Fruit fly (Drosophila melanogaster): ENCODE results near the gene CG34282.

CG34282 gene

dm6 chr3R:18738705-18739434 is 43.8 kb downstream of the CG34282 start:
- TF ChIP-seq CTCF (optimal IDR thresholded peaks at IDR 0.05) (no peak), CG8478 (optimal IDR thresholded peaks at IDR 0.05) (no peak)

DNA sequence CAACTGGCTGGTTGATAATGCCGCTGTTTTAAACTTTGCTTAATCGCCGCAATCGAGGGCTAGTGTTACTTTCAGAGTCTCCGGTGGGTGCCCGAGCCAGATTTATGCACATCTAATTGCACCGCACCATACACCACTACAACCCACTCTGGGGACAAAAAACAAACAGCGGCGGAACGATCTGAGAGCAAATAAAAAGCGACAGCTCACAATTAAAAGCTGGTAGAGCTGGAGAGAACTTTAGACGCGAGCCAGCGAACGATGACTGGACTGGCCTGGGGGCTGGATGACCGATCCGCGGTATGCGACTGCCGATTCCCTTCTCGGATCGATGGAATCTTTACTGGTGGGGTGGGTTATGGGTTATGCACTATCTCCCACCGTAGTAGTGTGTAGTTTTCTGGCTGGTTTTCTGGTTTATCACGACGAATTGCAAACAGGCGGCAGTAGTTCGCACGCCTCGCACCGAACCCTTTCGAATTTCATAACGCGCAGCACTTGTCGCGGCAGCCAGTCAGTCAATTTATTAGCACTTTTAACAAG is 44.5 kb downstream of the CG34282 start:
- TF ChIP-seq CTCF (optimal IDR thresholded peaks at IDR 0.05) (no peak), CG8478 (optimal IDR thresholded peaks at IDR 0.05) (no peak)

dm6 chr3R:18739978-18740954 is 45.2 kb downstream of the CG34282 start:
- TF ChIP-seq CG8478 (optimal IDR thresholded peaks at IDR 0.05) (no peak), CTCF (optimal IDR thresholded peaks at IDR 0.05) (no peak)

DNA sequence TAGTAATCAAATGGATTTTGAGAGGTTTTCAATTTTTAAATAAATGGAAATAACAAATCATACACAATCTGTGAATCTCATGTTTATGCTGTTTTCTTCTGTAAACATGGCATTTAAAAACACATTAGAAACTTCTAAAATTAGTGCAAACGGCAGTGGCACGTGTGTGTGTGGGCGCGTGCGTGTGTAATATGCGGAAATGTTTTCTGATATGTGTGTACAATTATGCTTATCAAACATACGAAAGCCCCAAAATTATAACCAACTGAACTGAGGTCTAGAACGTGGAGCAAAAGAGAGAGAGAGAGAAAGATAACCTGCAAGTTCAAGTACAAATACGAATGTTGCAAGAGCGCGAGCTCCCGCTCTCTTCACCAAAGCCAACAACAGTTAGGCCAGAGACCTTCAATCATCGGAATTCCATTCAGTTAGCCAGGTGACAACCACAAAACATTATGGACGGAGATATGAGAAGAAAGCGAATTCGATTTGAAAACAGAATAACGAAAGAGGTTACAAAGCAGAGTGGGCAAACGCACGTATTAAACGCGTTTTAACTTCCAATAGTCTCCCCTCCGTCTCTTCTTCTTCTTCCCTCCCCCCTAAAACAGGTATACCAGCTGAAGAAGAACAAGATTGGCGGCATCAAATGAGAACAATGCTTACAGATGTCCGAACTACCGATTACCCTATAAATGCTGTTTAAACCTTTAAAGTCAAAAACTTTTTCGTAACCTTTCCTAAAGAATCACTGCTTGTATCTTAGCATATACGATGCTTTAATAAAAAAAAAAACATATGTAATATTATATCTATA is 46.2 kb downstream of the CG34282 start:
- no peak for TF ChIP-seq CTCF (optimal IDR thresholded peaks at IDR 0.05)
- no peak for TF ChIP-seq CG8478 (optimal IDR thresholded peaks at IDR 0.05)

DNA sequence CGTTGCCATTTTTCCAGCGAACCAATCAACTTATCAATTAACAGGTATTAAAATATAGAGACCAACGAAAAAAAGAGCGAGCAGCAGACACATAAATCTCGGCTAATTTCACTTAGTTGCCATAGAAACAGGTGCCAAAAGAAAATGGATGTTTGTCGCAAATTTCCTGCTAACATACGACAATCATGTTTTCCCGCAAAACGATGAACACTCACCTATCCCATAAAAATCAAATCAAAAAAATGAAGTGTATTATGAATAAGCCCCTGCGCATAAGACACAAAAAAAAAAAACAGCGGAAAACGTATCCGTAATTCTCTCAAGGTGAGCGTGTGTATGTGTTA is 46.8 kb downstream of the CG34282 start:
- no peak for TF ChIP-seq CG8478 (optimal IDR thresholded peaks at IDR 0.05)
- TF ChIP-seq CTCF (optimal IDR thresholded peaks at IDR 0.05): no peak

- TF ChIP-seq CTCF (optimal IDR thresholded peaks at IDR 0.05) (no peak), CG8478 (optimal IDR thresholded peaks at IDR 0.05) (no peak)
Observed at dm6 chr3R:18742358-18743269, 47.6 kb downstream of the CG34282 start.

DNA sequence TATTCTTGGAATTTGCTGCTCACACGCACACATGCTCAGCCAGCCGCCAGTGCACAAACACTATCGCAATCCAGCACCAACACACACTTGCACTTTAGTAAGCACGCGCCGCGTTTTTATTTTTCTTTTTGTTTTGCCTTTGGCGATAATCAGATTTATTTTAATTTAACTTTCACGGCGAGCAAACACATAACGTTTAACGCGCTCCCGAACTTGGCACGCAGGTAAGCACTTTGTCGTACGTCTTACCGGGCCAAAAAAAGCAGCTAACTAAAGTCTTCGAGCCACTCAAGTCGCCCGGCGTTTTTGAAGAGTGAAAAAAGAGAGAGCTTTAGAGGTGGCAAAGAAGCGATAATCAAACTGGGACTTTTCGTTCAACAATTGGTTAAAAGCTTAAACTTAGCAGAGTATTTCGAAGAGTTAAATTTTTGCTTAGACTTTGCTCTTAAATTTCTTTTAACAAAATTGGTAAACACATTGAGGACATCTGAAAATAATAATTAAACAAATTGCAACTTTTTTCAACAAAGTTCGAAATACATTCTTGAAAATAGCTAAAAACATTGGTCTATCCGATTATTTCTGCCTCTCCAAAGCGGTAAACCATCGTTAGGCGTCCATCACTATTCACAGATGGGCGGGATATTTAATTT is 48.3 kb downstream of the CG34282 start, which contains the start of gene Mekk1:
Mekk1 (minus strand) TSS at position 325 of the 653 bp plus-strand sequence.
- TF ChIP-seq CTCF (optimal IDR thresholded peaks at IDR 0.05): no peak
- TF ChIP-seq CG8478 (optimal IDR thresholded peaks at IDR 0.05): no peak

All from S2 (cell line).